Fruit fly (Drosophila melanogaster) whole organism, embryonic: ENCODE measurements around the gene ttm50.

Experiments
- CG11247 ChIP-seq: fragments of 200-800 bp; sonication (Bioruptor generic); IDR thresholded peaks from 2 replicates; pipeline ENCODE4 v1.3.6; 2022; ENCODE audit warnings: missing biosample characterization, missing genetic modification characterization
- CG12219 ChIP-seq: fragments of 200-800 bp; sonication (Bioruptor generic); optimal IDR thresholded peaks from 3 replicates; lab custom pipeline; 2018; ENCODE audit warnings: missing biosample characterization, mild to moderate bottlenecking, missing genetic modification characterization
- CG12659 ChIP-seq: fragments of 200-800 bp; sonication (Bioruptor generic); optimal IDR thresholded peaks from 3 replicates; lab custom pipeline; 2017; ENCODE audit warnings: mild to moderate bottlenecking, missing biosample characterization, missing genetic modification reagents, missing genetic modification characterization
- CG14050 ChIP-seq: fragments of 200-800 bp; sonication (Bioruptor generic); IDR thresholded peaks from 3 replicates; pipeline ENCODE4 v1.3.6; 2022; ENCODE audit warnings: missing biosample characterization, missing genetic modification characterization
- CG14710 ChIP-seq: fragments of 200-800 bp; sonication (Bioruptor generic); optimal IDR thresholded peaks from 3 replicates; lab custom pipeline; 2019; ENCODE audit warnings: missing biosample characterization, mild to moderate bottlenecking, missing genetic modification characterization, moderate library complexity
- CG1603 ChIP-seq: fragments of 200-800 bp; sonication (Bioruptor generic); optimal IDR thresholded peaks from 2 replicates; lab custom pipeline; 2019; ENCODE audit warnings: missing biosample characterization, mild to moderate bottlenecking, missing genetic modification characterization, moderate library complexity
- CG17612 ChIP-seq: fragments of 200-800 bp; sonication (Bioruptor generic); IDR thresholded peaks from 2 replicates; pipeline ENCODE4 v1.3.6; 2022; ENCODE audit warnings: missing biosample characterization, missing genetic modification characterization
- CG17829 ChIP-seq: fragments of 200-800 bp; optimal IDR thresholded peaks from 2 replicates; lab custom pipeline; 2019; ENCODE audit warnings: missing biosample characterization, mild to moderate bottlenecking, missing genetic modification characterization, moderate library complexity
- CG18011 ChIP-seq: fragments of 200-800 bp; sonication (Bioruptor generic); optimal IDR thresholded peaks from 2 replicates; lab custom pipeline; 2017; ENCODE audit warnings: missing biosample characterization, missing genetic modification characterization, mild to moderate bottlenecking, moderate library complexity, missing genotype
- CG2129 ChIP-seq: fragments of 200-800 bp; sonication (Bioruptor generic); IDR thresholded peaks from 2 replicates; pipeline ENCODE4 v1.3.6; 2022; ENCODE audit warnings: missing biosample characterization, missing genetic modification characterization; ENCODE audit not compliant: partially characterized antibody
- CG32532 ChIP-seq: fragments of 200-800 bp; sonication (Bioruptor generic); IDR thresholded peaks from 2 replicates; pipeline ENCODE4 v1.3.6; 2022; ENCODE audit warnings: missing biosample characterization, missing genetic modification characterization
- CG34224 ChIP-seq: fragments of 200-800 bp; sonication (Bioruptor generic); IDR thresholded peaks from 3 replicates; pipeline ENCODE4 v1.3.6; 2022; ENCODE audit warnings: missing biosample characterization, missing genetic modification characterization; ENCODE audit not compliant: partially characterized antibody
- CG3847 ChIP-seq: fragments of 200-800 bp; sonication (Bioruptor generic); IDR thresholded peaks from 2 replicates; pipeline ENCODE4 v1.3.6; 2022; ENCODE audit warnings: missing biosample characterization, missing genetic modification characterization
- CG42726 ChIP-seq: fragments of 200-800 bp; sonication (Bioruptor generic); IDR thresholded peaks from 2 replicates; pipeline ENCODE4 v1.3.6; 2022; ENCODE audit warnings: missing biosample characterization, missing genetic modification characterization; ENCODE audit not compliant: partially characterized antibody
- CG7963 ChIP-seq: fragments of 200-800 bp; sonication (Bioruptor generic); IDR thresholded peaks from 3 replicates; pipeline ENCODE4 v1.3.6; 2022; ENCODE audit warnings: missing biosample characterization, missing genetic modification characterization; ENCODE audit not compliant: partially characterized antibody
- CG8089 ChIP-seq: fragments of 200-800 bp; sonication (Bioruptor generic); optimal IDR thresholded peaks from 3 replicates; lab custom pipeline; 2016; ENCODE audit warnings: missing biosample characterization, missing genetic modification characterization
- CG9817 ChIP-seq: fragments of 200-800 bp; sonication (Bioruptor generic); optimal IDR thresholded peaks from 2 replicates; lab custom pipeline; 2018; ENCODE audit warnings: missing biosample characterization, mild to moderate bottlenecking, missing genetic modification characterization, moderate library complexity
- CkIIα-i1 ChIP-seq: fragments of 200-800 bp; sonication (Bioruptor generic); IDR thresholded peaks from 2 replicates; pipeline ENCODE4 v1.3.6; 2022; ENCODE audit warnings: missing biosample characterization, missing genetic modification characterization
- Dbx ChIP-seq: fragments of 200-800 bp; sonication (Bioruptor generic); IDR thresholded peaks from 3 replicates; pipeline ENCODE4 v1.3.6; 2022; ENCODE audit warnings: missing biosample characterization, missing genetic modification characterization
- Dip3 ChIP-seq: fragments of 200-800 bp; sonication (Bioruptor generic); optimal IDR thresholded peaks from 3 replicates; lab custom pipeline; 2016; ENCODE audit warnings: missing biosample characterization, missing genetic modification characterization
- Dp ChIP-seq: fragments of 200-800 bp; sonication (Bioruptor generic); optimal IDR thresholded peaks from 2 replicates; lab custom pipeline; 2018; ENCODE audit warnings: missing biosample characterization, mild to moderate bottlenecking, missing genetic modification characterization, moderate library complexity
- E2f1 ChIP-seq: fragments of 200-800 bp; sonication (Bioruptor generic); IDR thresholded peaks from 2 replicates; pipeline ENCODE4 v1.3.6; 2022; ENCODE audit warnings: missing biosample characterization, missing genetic modification characterization
- E2f2 ChIP-seq: fragments of 200-800 bp; sonication (Bioruptor generic); IDR thresholded peaks from 2 replicates; pipeline ENCODE4 v1.3.6; 2022; ENCODE audit warnings: missing biosample characterization, missing genetic modification characterization
- Ets65A ChIP-seq: fragments of 200-800 bp; sonication (Bioruptor generic); peaks from one replicate; lab custom pipeline; 2016; ENCODE audit warnings: missing biosample characterization, missing genetic modification characterization
- HmgD ChIP-seq: fragments of 200-800 bp; sonication (Bioruptor generic); optimal IDR thresholded peaks from 3 replicates; lab custom pipeline; 2016; ENCODE audit warnings: missing biosample characterization, missing genetic modification characterization
- HmgZ ChIP-seq: fragments of 200-800 bp; sonication (Bioruptor generic); optimal IDR thresholded peaks from 2 replicates; lab custom pipeline; 2018; ENCODE audit warnings: missing biosample characterization, mild to moderate bottlenecking, missing genetic modification characterization
- Scr ChIP-seq: fragments of 200-800 bp; sonication (Bioruptor generic); IDR thresholded peaks from 2 replicates; pipeline ENCODE4 v1.3.6; 2022; ENCODE audit warnings: missing biosample characterization, missing genetic modification characterization; ENCODE audit not compliant: partially characterized antibody
- Sry-β ChIP-seq: fragments of 200-800 bp; sonication (Bioruptor generic); optimal IDR thresholded peaks from 2 replicates; lab custom pipeline; 2018; ENCODE audit warnings: missing biosample characterization, mild to moderate bottlenecking, missing genetic modification characterization, moderate library complexity
- TFAM ChIP-seq: fragments of 200-800 bp; sonication (Bioruptor generic); optimal IDR thresholded peaks from 2 replicates; lab custom pipeline; 2017; ENCODE audit warnings: missing biosample characterization, missing genetic modification characterization, inconsistent platforms
- Xrp1 ChIP-seq: fragments of 200-800 bp; sonication (Bioruptor generic); IDR thresholded peaks from 2 replicates; pipeline ENCODE4 v1.3.6; 2022; ENCODE audit warnings: missing biosample characterization, missing genetic modification characterization
- amos ChIP-seq: fragments of 200-800 bp; sonication (Bioruptor generic); IDR thresholded peaks from 2 replicates; pipeline ENCODE4 v1.3.6; 2022; ENCODE audit warnings: missing biosample characterization, missing genetic modification characterization; ENCODE audit not compliant: partially characterized antibody
- bbx ChIP-seq: fragments of 200-800 bp; sonication (Bioruptor generic); IDR thresholded peaks from 2 replicates; pipeline ENCODE4 v1.3.6; 2022; ENCODE audit warnings: missing biosample characterization, missing genetic modification characterization; ENCODE audit not compliant: partially characterized antibody
- ci ChIP-seq: fragments of 200-800 bp; sonication (Bioruptor generic); IDR thresholded peaks from 3 replicates; pipeline ENCODE4 v1.3.6; 2022; ENCODE audit warnings: missing biosample characterization, missing genetic modification characterization
- en ChIP-seq: fragments of 200-800 bp; sonication (Bioruptor generic); optimal IDR thresholded peaks from 2 replicates; lab custom pipeline; 2016; ENCODE audit warnings: missing biosample characterization, missing genetic modification characterization
- ham ChIP-seq: fragments of 200-800 bp; sonication (Bioruptor generic); IDR thresholded peaks from 2 replicates; pipeline ENCODE4 v1.3.6; 2022; ENCODE audit warnings: missing biosample characterization, missing genetic modification characterization
- hb ChIP-seq: fragments of 200-800 bp; sonication (Bioruptor generic); IDR thresholded peaks from 3 replicates; pipeline ENCODE4 v1.3.6; 2022; ENCODE audit warnings: missing biosample characterization, missing genetic modification characterization; ENCODE audit not compliant: partially characterized antibody
- jumu ChIP-seq: fragments of 200-800 bp; sonication (Bioruptor generic); optimal IDR thresholded peaks from 3 replicates; lab custom pipeline; 2016; ENCODE audit warnings: missing biosample characterization, missing genetic modification characterization
- knrl ChIP-seq: fragments of 200-800 bp; sonication (Bioruptor generic); IDR thresholded peaks from 3 replicates; pipeline ENCODE4 v1.3.6; 2022; ENCODE audit warnings: missing biosample characterization, missing genetic modification characterization; ENCODE audit not compliant: partially characterized antibody
- mam ChIP-seq: fragments of 200-800 bp; sonication (Bioruptor generic); optimal IDR thresholded peaks from 3 replicates; lab custom pipeline; 2016; ENCODE audit warnings: missing biosample characterization, missing genetic modification characterization
- mld ChIP-seq: fragments of 200-800 bp; sonication (Bioruptor generic); IDR thresholded peaks from 3 replicates; pipeline ENCODE4 v1.3.6; 2022; ENCODE audit warnings: missing biosample characterization, missing genetic modification characterization; ENCODE audit not compliant: partially characterized antibody
- nerfin-2 ChIP-seq: fragments of 200-800 bp; sonication (Bioruptor generic); IDR thresholded peaks from 2 replicates; pipeline ENCODE4 v1.3.6; 2022; ENCODE audit warnings: missing biosample characterization, missing genetic modification characterization; ENCODE audit not compliant: partially characterized antibody
- sc ChIP-seq, 3 experiments: fragments of >200 bp in 2 of 3; fragments of 200-800 bp in 1 of 3; sonication (Bioruptor generic) in 1 of 3; optimal IDR thresholded peaks; 2 replicates in 2 of 3; 3 replicates in 1 of 3; lab custom pipeline; 2017; ENCODE audit warnings: mild to moderate bottlenecking in 1 of 3, missing biosample characterization in 1 of 3, missing genetic modification characterization in 1 of 3, missing genetic modification reagents in 1 of 3
- slou ChIP-seq: fragments of 200-800 bp; sonication (Bioruptor generic); optimal IDR thresholded peaks from 3 replicates; lab custom pipeline; 2016; ENCODE audit warnings: missing biosample characterization, missing genetic modification characterization
- stwl ChIP-seq: fragments of 200-800 bp; sonication (Bioruptor generic); optimal IDR thresholded peaks from 3 replicates; lab custom pipeline; 2018; ENCODE audit warnings: missing biosample characterization, mild to moderate bottlenecking, missing genetic modification characterization, moderate library complexity
- vvl ChIP-seq: fragments of 200-800 bp; sonication (Bioruptor generic); IDR thresholded peaks from 2 replicates; pipeline ENCODE4 v1.3.6; 2022; ENCODE audit warnings: missing biosample characterization, missing genetic modification characterization
- wek ChIP-seq: fragments of 200-800 bp; sonication (Bioruptor generic); optimal IDR thresholded peaks from 3 replicates; lab custom pipeline; 2018; ENCODE audit warnings: missing biosample characterization, mild to moderate bottlenecking, missing genetic modification characterization, moderate library complexity
- zen ChIP-seq: fragments of 200-800 bp; sonication (Bioruptor generic); optimal IDR thresholded peaks from 3 replicates; lab custom pipeline; 2018; ENCODE audit warnings: missing biosample characterization, mild to moderate bottlenecking, missing genetic modification characterization, moderate library complexity
- zen2 ChIP-seq: fragments of 200-800 bp; sonication (Bioruptor generic); IDR thresholded peaks from 3 replicates; pipeline ENCODE4 v1.3.6; 2022; ENCODE audit warnings: missing biosample characterization, missing genetic modification characterization; ENCODE audit not compliant: partially characterized antibody

Gene ttm50

dm6 chrX:2713776-2714175 is 18.2 kb downstream of the ttm50 start, which contains the start of the genes CG2685 and CG2694 (continued):
- TF ChIP-seq CG14710 (tag; lab: Kevin White, UChicago) (peak; percentile 13), CG8089 (GFP tag; lab: Kevin White, UChicago) (no peak), stwl (tag; lab: Kevin White, UChicago) (peak; percentile 68), CG2129 (0 out of 2 replicates have a peak, but pooled peaks have one; percentile 36), HmgZ (tag; lab: Kevin White, UChicago) (peak; percentile 48), CG11247 (GFP tag; lab: Robert Waterston, UW) (no peak), Sry-β (GFP tag; lab: Kevin White, UChicago) (peak; percentile 87), zen2 (GFP tag; lab: Robert Waterston, UW) (peak; percentile 45; the same call in 1 of the 3 replicates), CG3847 (GFP tag; lab: Robert Waterston, UW) (peak; percentile 49; the same call in 1 of the 2 replicates), Ets65A (GFP tag; lab: Kevin White, UChicago) (peak; percentile 42), wek (GFP tag; lab: Kevin White, UChicago) (no peak), CG7963 (GFP tag; lab: Robert Waterston, UW) (peak; percentile 68; the same call in 2 of the 3 replicates), knrl (GFP tag; lab: Robert Waterston, UW) (peak; percentile 65), CG17612 (GFP tag; lab: Robert Waterston, UW) (no peak), CG32532 (GFP tag; lab: Robert Waterston, UW) (0 out of 2 replicates have a peak, but pooled peaks have one; percentile 13), CG42726 (GFP tag; lab: Robert Waterston, UW) (peak; percentile 44; the same call in 1 of the 2 replicates), zen (tag; lab: Kevin White, UChicago) (peak; percentile 9), ci (GFP tag; lab: Robert Waterston, UW) (peak; percentile 11; the same call in 1 of the 3 replicates), nerfin-2 (GFP tag; lab: Robert Waterston, UW) (peak; percentile 58; the same call in 1 of the 2 replicates), Dbx (GFP tag; lab: Robert Waterston, UW) (0 out of 3 replicates have a peak, but pooled peaks have one; percentile 22), vvl (GFP tag; lab: Robert Waterston, UW) (0 out of 2 replicates have a peak, but pooled peaks have one; percentile 27), E2f2 (GFP tag; lab: Robert Waterston, UW) (peak; percentile 75), mld (GFP tag; lab: Robert Waterston, UW) (peak; percentile 57; the same call in 2 of the 3 replicates), sc (optimal IDR thresholded peaks at IDR 0.05; lab: Kevin White, UChicago) (no peak), sc (GFP tag; optimal IDR thresholded peaks at IDR 0.05; lab: Kevin White, UChicago) (no peak), CG14050 (no peak), HmgD (GFP tag; lab: Kevin White, UChicago) (no peak), hb (GFP tag; lab: Robert Waterston, UW) (peak; percentile 60; the same call in 1 of the 3 replicates), jumu (GFP tag; lab: Kevin White, UChicago) (no peak), slou (no peak), amos (GFP tag; lab: Robert Waterston, UW) (peak; percentile 80), CG12659 (GFP tag; lab: Kevin White, UChicago) (peak; percentile 55), CG12219 (GFP tag; lab: Kevin White, UChicago) (no peak), CG17829 (tag; lab: Kevin White, UChicago) (peak; percentile 28), CkIIα-i1 (GFP tag; lab: Robert Waterston, UW) (no peak), CG9817 (tag; lab: Kevin White, UChicago) (no peak), mam (GFP tag; lab: Kevin White, UChicago) (peak; percentile 16), CG18011 (GFP tag; lab: Kevin White, UChicago) (no peak), ham (GFP tag; lab: Robert Waterston, UW) (no peak), TFAM (GFP tag; lab: Kevin White, UChicago) (no peak), Dp (GFP tag; lab: Kevin White, UChicago) (peak; percentile 70), CG1603 (tag; lab: Kevin White, UChicago) (peak; percentile 50), CG34224 (GFP tag; lab: Robert Waterston, UW) (peak; percentile 85), en (GFP tag; lab: Kevin White, UChicago) (no peak), Scr (GFP tag; lab: Robert Waterston, UW) (peak; percentile 72), E2f1 (GFP tag; lab: Robert Waterston, UW) (no peak), bbx (GFP tag; lab: Robert Waterston, UW) (peak; percentile 79), Dip3 (GFP tag; lab: Kevin White, UChicago) (no peak), Xrp1 (GFP tag; lab: Robert Waterston, UW) (0 out of 2 replicates have a peak, but pooled peaks have one; percentile 7)
